Worm (Caenorhabditis elegans): ENCODE results near the gene srw-97.

Gene srw-97

DNA sequence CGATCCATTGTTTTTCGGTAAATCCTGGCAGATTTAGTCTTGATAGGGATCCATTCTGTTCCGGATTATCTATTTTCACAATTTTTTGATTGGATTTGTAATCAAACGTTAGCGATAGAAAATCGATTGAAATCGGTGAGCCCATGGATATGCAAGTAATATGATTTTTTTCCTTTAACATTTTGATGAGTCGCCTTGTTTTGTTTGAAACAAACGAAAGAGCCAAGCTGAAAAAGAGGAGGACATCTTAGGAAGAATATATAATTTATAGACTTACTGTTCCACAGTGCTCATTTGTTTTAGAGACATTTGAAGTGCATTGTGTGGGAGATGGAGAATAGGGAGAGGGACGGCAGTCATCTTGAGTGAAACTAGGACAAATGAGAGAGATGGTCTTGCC lies 20.0 kb upstream of the srw-97 start, which contains the start of the genes fbxb-18 and fbxb-19:
Gene fbxb-18 (minus strand): TSS at position 101 of the 400 bp plus-strand sequence.
Gene fbxb-19 (minus strand): TSS at position 369 of the 400 bp plus-strand sequence.
- no peak for TF ChIP-seq hlh-8 (tag; optimal IDR thresholded peaks at IDR 0.05)

ce11 chrII:1683742-1684141 lies 14.9 kb upstream of the srw-97 start, which contains the start of gene fbxb-25:
fbxb-25 (plus strand) TSS chrII:1684042.
- TF ChIP-seq nhr-232 (tag; optimal IDR thresholded peaks at IDR 0.05) (no peak), ztf-16 (tag; optimal IDR thresholded peaks at IDR 0.05) (no peak), hlh-13 (GFP tag; optimal IDR thresholded peaks at IDR 0.05) (no peak), npax-4 (tag; optimal IDR thresholded peaks at IDR 0.05) (no peak), odd-2 (tag; optimal IDR thresholded peaks at IDR 0.05) (no peak), eyg-1 (tag; optimal IDR thresholded peaks at IDR 0.05) (no peak), F13H6.1 (tag; optimal IDR thresholded peaks at IDR 0.05) (no peak), ama-1 (optimal IDR thresholded peaks at IDR 0.05) (no peak)

DNA sequence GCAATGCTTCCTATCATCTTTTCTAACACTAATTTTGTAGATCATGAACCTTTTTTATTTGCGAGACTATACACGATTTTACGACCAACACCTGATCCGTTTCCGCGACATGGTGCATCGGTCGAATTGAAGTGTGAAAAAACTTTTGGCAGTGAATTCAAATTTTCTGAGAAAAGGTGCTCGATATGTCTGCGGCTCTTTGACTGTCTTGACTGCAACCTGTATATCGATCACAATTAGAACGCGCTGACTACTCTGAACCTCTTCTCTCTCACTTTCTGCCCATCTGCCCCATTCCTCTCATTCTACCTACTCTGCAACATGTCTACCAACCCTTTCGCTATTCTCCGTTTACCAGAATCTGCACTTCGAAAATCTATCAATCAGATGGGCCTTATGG lies 13.4 kb upstream of the srw-97 start, which contains the start of gene fbxb-26:
Gene fbxb-26 (plus strand): TSS at position 301 of the 400 bp plus-strand sequence.
- TF ChIP-seq pag-3 (tag; optimal IDR thresholded peaks at IDR 0.05; ENCODE audit: borderline replicate concordance) = no peak
- no peak for TF ChIP-seq ceh-34 (tag; optimal IDR thresholded peaks at IDR 0.05)
- TF ChIP-seq nfya-1 (tag; optimal IDR thresholded peaks at IDR 0.05) = no peak
- TF ChIP-seq K02D7.2 (tag; optimal IDR thresholded peaks at IDR 0.05) = no peak
- TF ChIP-seq dmd-4 (tag; optimal IDR thresholded peaks at IDR 0.05; ENCODE audit: borderline replicate concordance) = no peak
- no peak for TF ChIP-seq K09A11.1 (tag; optimal IDR thresholded peaks at IDR 0.05; ENCODE audit: insufficient read depth)
- TF ChIP-seq sox-4 (tag; optimal IDR thresholded peaks at IDR 0.05) = no peak

DNA sequence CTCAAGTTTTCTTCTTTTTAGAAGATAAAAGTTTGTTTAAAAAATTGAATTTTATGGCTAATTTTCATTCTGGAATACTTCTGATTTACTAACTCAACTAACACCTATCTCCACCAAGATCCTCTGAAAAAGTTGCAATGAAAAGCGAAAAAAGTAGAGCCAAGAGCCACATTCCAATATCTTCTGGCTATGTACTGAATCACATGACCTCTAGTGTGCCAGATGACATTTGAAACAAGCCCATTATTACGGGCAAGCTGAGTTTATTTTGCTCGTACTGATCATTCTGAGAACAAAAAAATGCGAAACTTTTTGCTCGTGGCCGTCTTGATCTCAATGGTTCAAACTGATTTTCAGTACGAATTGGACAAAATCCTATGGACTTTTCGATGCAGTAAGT lies 10.3 kb upstream of the srw-97 start, which contains the start of gene irld-36:
Gene irld-36 (plus strand): TSS at position 301 of the 400 bp plus-strand sequence.
- TF ChIP-seq elt-4 (tag; optimal IDR thresholded peaks at IDR 0.05) (no peak), npax-4 (tag; optimal IDR thresholded peaks at IDR 0.05) (no peak), hlh-13 (GFP tag; optimal IDR thresholded peaks at IDR 0.05) (no peak), F13H6.1 (tag; optimal IDR thresholded peaks at IDR 0.05) (no peak), C08G9.2 (tag; optimal IDR thresholded peaks at IDR 0.05) (no peak), ets-4 (tag; optimal IDR thresholded peaks at IDR 0.05) (no peak), dve-1 (tag; optimal IDR thresholded peaks at IDR 0.05) (no peak), pha-4 (tag; optimal IDR thresholded peaks at IDR 0.05) (no peak), lim-6 (tag; optimal IDR thresholded peaks at IDR 0.05) (no peak), ahr-1 (tag; optimal IDR thresholded peaks at IDR 0.05) (no peak), nhr-11 (tag; optimal IDR thresholded peaks at IDR 0.05) (no peak), madf-2 (tag; optimal IDR thresholded peaks at IDR 0.05) (no peak), Y22D7AL.16 (tag; optimal IDR thresholded peaks at IDR 0.05) (no peak), ceh-22 (tag; optimal IDR thresholded peaks at IDR 0.05) (no peak), unc-55 (GFP tag; optimal IDR thresholded peaks at IDR 0.05) (no peak), ceh-18 (tag; optimal IDR thresholded peaks at IDR 0.05) (no peak), gmeb-2 (tag; optimal IDR thresholded peaks at IDR 0.05) (no peak), elt-2 (tag; optimal IDR thresholded peaks at IDR 0.05) (no peak)

DNA sequence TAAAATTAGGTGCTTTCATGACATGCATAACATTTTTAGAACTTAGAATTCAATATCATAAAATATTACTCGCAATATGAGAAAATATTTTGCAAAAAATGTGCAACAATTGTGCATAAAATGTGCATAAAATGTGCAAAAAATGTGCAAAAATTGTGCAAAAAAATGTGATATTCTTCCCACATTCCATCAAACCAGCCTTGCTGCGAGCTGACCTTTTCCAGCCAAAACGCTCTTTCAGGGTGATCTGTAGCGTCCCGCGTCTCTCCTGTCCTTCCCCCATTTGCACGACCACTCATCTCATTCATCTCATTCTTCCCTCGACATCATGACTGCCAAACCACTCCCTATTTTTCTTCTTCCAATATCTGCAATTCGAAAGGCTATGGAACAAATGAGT lies 7.3 kb upstream of the srw-97 start, which contains the start of gene fbxb-17:
Gene fbxb-17 (plus strand): TSS at position 301 of the 400 bp plus-strand sequence.
- TF ChIP-seq ahr-1 (tag; optimal IDR thresholded peaks at IDR 0.05) = no peak
- TF ChIP-seq lim-6 (tag; optimal IDR thresholded peaks at IDR 0.05) = no peak
- TF ChIP-seq madf-2 (tag; optimal IDR thresholded peaks at IDR 0.05) = no peak
- TF ChIP-seq fkh-6 (tag; optimal IDR thresholded peaks at IDR 0.05) = no peak
- TF ChIP-seq npax-4 (tag; optimal IDR thresholded peaks at IDR 0.05) = no peak
- no peak for TF ChIP-seq elt-4 (tag; optimal IDR thresholded peaks at IDR 0.05)
- TF ChIP-seq ceh-22 (tag; optimal IDR thresholded peaks at IDR 0.05) = no peak
- TF ChIP-seq ceh-24 (tag; optimal IDR thresholded peaks at IDR 0.05) = no peak
- no peak for TF ChIP-seq dmd-4 (tag; optimal IDR thresholded peaks at IDR 0.05; ENCODE audit: borderline replicate concordance)

Data from whole organism, late embryonic.